Fruit fly (Drosophila melanogaster) whole organism, embryonic: ENCODE measurements around the gene CG6569.

ENCODE experiments used
- Aef1 ChIP-seq: fragments of 200-800 bp; sonication (Bioruptor generic); IDR thresholded peaks from 3 replicates; pipeline ENCODE4 v1.3.6; 2022; ENCODE audit warnings: missing biosample characterization, missing genetic modification characterization
- CG10267 ChIP-seq: fragments of 200-800 bp; sonication (Bioruptor generic); optimal IDR thresholded peaks from 2 replicates; lab custom pipeline; 2018; ENCODE audit warnings: missing biosample characterization, mild to moderate bottlenecking, missing genetic modification characterization, moderate library complexity
- CG10462 ChIP-seq: fragments of 200-800 bp; sonication (Bioruptor generic); optimal IDR thresholded peaks from 2 replicates; lab custom pipeline; 2016; ENCODE audit warnings: missing biosample characterization, missing genetic modification characterization
- CG10959 ChIP-seq: fragments of 200-800 bp; sonication (Bioruptor generic); IDR thresholded peaks from 2 replicates; pipeline ENCODE4 v1.3.6; 2022; ENCODE audit warnings: missing biosample characterization, missing genetic modification characterization
- CG11247 ChIP-seq: fragments of 200-800 bp; sonication (Bioruptor generic); IDR thresholded peaks from 2 replicates; pipeline ENCODE4 v1.3.6; 2022; ENCODE audit warnings: missing biosample characterization, missing genetic modification characterization
- CG11398 ChIP-seq: fragments of 200-800 bp; sonication (Bioruptor generic); optimal IDR thresholded peaks from 2 replicates; lab custom pipeline; 2016; ENCODE audit warnings: missing biosample characterization, missing genetic modification characterization
- CG12219 ChIP-seq: fragments of 200-800 bp; sonication (Bioruptor generic); optimal IDR thresholded peaks from 3 replicates; lab custom pipeline; 2018; ENCODE audit warnings: missing biosample characterization, mild to moderate bottlenecking, missing genetic modification characterization
- CG13624 ChIP-seq: fragments of 200-800 bp; sonication (Bioruptor generic); optimal IDR thresholded peaks from 2 replicates; lab custom pipeline; 2016; ENCODE audit warnings: missing biosample characterization, missing genetic modification characterization
- CG13775 ChIP-seq: fragments of 200-800 bp; sonication (Bioruptor generic); optimal IDR thresholded peaks from 3 replicates; lab custom pipeline; 2017; ENCODE audit warnings: missing biosample characterization, mild to moderate bottlenecking, missing genetic modification characterization
- CG15696 ChIP-seq: fragments of 200-800 bp; sonication (Bioruptor generic); optimal IDR thresholded peaks from 2 replicates; lab custom pipeline; 2019; ENCODE audit warnings: missing biosample characterization, mild to moderate bottlenecking, missing genetic modification characterization, moderate library complexity
- CG1603 ChIP-seq: fragments of 200-800 bp; sonication (Bioruptor generic); optimal IDR thresholded peaks from 2 replicates; lab custom pipeline; 2019; ENCODE audit warnings: missing biosample characterization, mild to moderate bottlenecking, missing genetic modification characterization, moderate library complexity
- CG17328 ChIP-seq: fragments of 200-800 bp; sonication (Bioruptor generic); IDR thresholded peaks from 2 replicates; pipeline ENCODE4 v1.3.6; 2022; ENCODE audit warnings: missing biosample characterization, missing genetic modification characterization
- CG17612 ChIP-seq: fragments of 200-800 bp; sonication (Bioruptor generic); IDR thresholded peaks from 2 replicates; pipeline ENCODE4 v1.3.6; 2022; ENCODE audit warnings: missing biosample characterization, missing genetic modification characterization
- CG17912 ChIP-seq: fragments of 200-800 bp; sonication (Bioruptor generic); optimal IDR thresholded peaks from 2 replicates; lab custom pipeline; 2018; ENCODE audit warnings: missing biosample characterization, mild to moderate bottlenecking, missing genetic modification characterization
- CG1792 ChIP-seq: fragments of 200-800 bp; sonication (Bioruptor generic); optimal IDR thresholded peaks from 2 replicates; lab custom pipeline; 2016; ENCODE audit warnings: missing biosample characterization, missing genetic modification characterization
- CG2199 ChIP-seq: fragments of 200-800 bp; sonication (Bioruptor generic); IDR thresholded peaks from 3 replicates; pipeline ENCODE4 v1.3.6; 2022; ENCODE audit warnings: missing biosample characterization, missing genetic modification characterization
- CG30403 ChIP-seq: fragments of 200-800 bp; sonication (Bioruptor generic); optimal IDR thresholded peaks from 3 replicates; lab custom pipeline; 2016; ENCODE audit warnings: missing biosample characterization, missing genetic modification characterization
- CG31365 ChIP-seq: fragments of 200-800 bp; sonication (Bioruptor generic); optimal IDR thresholded peaks from 2 replicates; lab custom pipeline; 2018; ENCODE audit warnings: missing biosample characterization, mild to moderate bottlenecking, missing genetic modification characterization
- CG3847 ChIP-seq: fragments of 200-800 bp; sonication (Bioruptor generic); IDR thresholded peaks from 2 replicates; pipeline ENCODE4 v1.3.6; 2022; ENCODE audit warnings: missing biosample characterization, missing genetic modification characterization
- CG4617 ChIP-seq: fragments of 200-800 bp; sonication (Bioruptor generic); optimal IDR thresholded peaks from 3 replicates; lab custom pipeline; 2016; ENCODE audit warnings: missing biosample characterization, missing genetic modification characterization, borderline replicate concordance
- CG7556 ChIP-seq: fragments of 200-800 bp; sonication (Bioruptor generic); optimal IDR thresholded peaks from 2 replicates; lab custom pipeline; 2017; ENCODE audit warnings: missing biosample characterization, mild to moderate bottlenecking, missing genetic modification characterization
- CG8281 ChIP-seq: fragments of 200-800 bp; sonication (Bioruptor generic); optimal IDR thresholded peaks from 2 replicates; lab custom pipeline; 2018; ENCODE audit warnings: missing biosample characterization, mild to moderate bottlenecking, missing genetic modification characterization, moderate library complexity
- Camta ChIP-seq: fragments of 200-800 bp; sonication (Bioruptor generic); optimal IDR thresholded peaks from 2 replicates; lab custom pipeline; 2016; ENCODE audit warnings: missing biosample characterization, missing genetic modification characterization
- D ChIP-seq, 2 experiments: fragments of 200-800 bp in 1 of 2; fragments of >200 bp in 1 of 2; sonication (Bioruptor generic) in 1 of 2; optimal IDR thresholded peaks; 2 replicates in 1 of 2; 3 replicates in 1 of 2; lab custom pipeline; 2017; ENCODE audit warnings: mild to moderate bottlenecking in 1 of 2, missing biosample characterization in 1 of 2, missing genetic modification characterization in 1 of 2, missing genetic modification reagents in 1 of 2
- Doc2 ChIP-seq: fragments of 200-800 bp; sonication (Bioruptor generic); IDR thresholded peaks from 2 replicates; pipeline ENCODE4 v1.3.6; 2022; ENCODE audit warnings: missing biosample characterization, missing genetic modification characterization
- Hmr ChIP-seq: fragments of 200-800 bp; sonication (Bioruptor generic); optimal IDR thresholded peaks from 3 replicates; lab custom pipeline; 2017; ENCODE audit warnings: mild to moderate bottlenecking, missing biosample characterization, missing genetic modification reagents, missing genetic modification characterization
- Lhr ChIP-seq: fragments of 200-800 bp; sonication (Bioruptor generic); optimal IDR thresholded peaks from 3 replicates; lab custom pipeline; 2017; ENCODE audit warnings: mild to moderate bottlenecking, missing biosample characterization, missing genetic modification reagents, missing genetic modification characterization
- NC2β ChIP-seq: fragments of 200-800 bp; sonication (Bioruptor generic); optimal IDR thresholded peaks from 2 replicates; lab custom pipeline; 2016; ENCODE audit warnings: missing biosample characterization, missing genetic modification characterization
- Sox100B ChIP-seq: fragments of 200-800 bp; sonication (Bioruptor generic); optimal IDR thresholded peaks from 3 replicates; lab custom pipeline; 2018; ENCODE audit warnings: missing biosample characterization, mild to moderate bottlenecking, missing genetic modification characterization
- Sox102F ChIP-seq: fragments of 200-800 bp; sonication (Bioruptor generic); optimal IDR thresholded peaks from 2 replicates; lab custom pipeline; 2018; ENCODE audit warnings: missing biosample characterization, mild to moderate bottlenecking, missing genetic modification characterization, moderate library complexity
- Sry-δ ChIP-seq: fragments of 200-800 bp; sonication (Bioruptor generic); optimal IDR thresholded peaks from 2 replicates; lab custom pipeline; 2016; ENCODE audit warnings: missing biosample characterization, missing genetic modification characterization
- Xbp1 ChIP-seq: fragments of 200-800 bp; sonication (Bioruptor generic); optimal IDR thresholded peaks from 3 replicates; lab custom pipeline; 2016; ENCODE audit warnings: missing biosample characterization, mild to moderate bottlenecking, missing genetic modification characterization
- cg ChIP-seq: fragments of 200-800 bp; sonication (Bioruptor generic); optimal IDR thresholded peaks from 3 replicates; lab custom pipeline; 2019; ENCODE audit warnings: missing biosample characterization, mild to moderate bottlenecking, missing genetic modification characterization, moderate library complexity
- chm ChIP-seq: fragments of 200-800 bp; sonication (Bioruptor generic); IDR thresholded peaks from 2 replicates; pipeline ENCODE4 v1.3.6; 2022; ENCODE audit warnings: missing biosample characterization, missing genetic modification characterization
- chn ChIP-seq: fragments of 200-800 bp; sonication (Bioruptor generic); optimal IDR thresholded peaks from 2 replicates; lab custom pipeline; 2016; ENCODE audit warnings: missing biosample characterization, missing genetic modification characterization
- dysf ChIP-seq: fragments of 200-800 bp; sonication (Bioruptor generic); IDR thresholded peaks from 3 replicates; pipeline ENCODE4 v1.3.6; 2022; ENCODE audit warnings: missing biosample characterization, missing genetic modification characterization
- eve ChIP-seq, 2 experiments: fragments of >200 bp; optimal IDR thresholded peaks; 2 replicates each; lab custom pipeline; 2017; ENCODE audit warnings: missing biosample characterization in 2 of 2, missing genetic modification characterization in 2 of 2
- gro ChIP-seq: fragments of 200-800 bp; sonication (Bioruptor generic); optimal IDR thresholded peaks from 2 replicates; lab custom pipeline; 2016; ENCODE audit warnings: missing biosample characterization, missing genetic modification characterization
- gsb-n ChIP-seq: fragments of 200-800 bp; sonication (Bioruptor generic); optimal IDR thresholded peaks from 3 replicates; lab custom pipeline; 2018; ENCODE audit warnings: missing biosample characterization, mild to moderate bottlenecking, missing genetic modification characterization
- hb ChIP-seq: fragments of 200-800 bp; sonication (Bioruptor generic); IDR thresholded peaks from 3 replicates; pipeline ENCODE4 v1.3.6; 2022; ENCODE audit warnings: missing biosample characterization, missing genetic modification characterization; ENCODE audit not compliant: partially characterized antibody
- her ChIP-seq: fragments of 200-800 bp; sonication (Bioruptor generic); optimal IDR thresholded peaks from 2 replicates; lab custom pipeline; 2016; ENCODE audit warnings: missing biosample characterization, missing genetic modification characterization
- insv ChIP-seq, 2 experiments: fragments of 200-800 bp; sonication (Bioruptor generic); optimal IDR thresholded peaks; 3 replicates each; lab custom pipeline; 2016 to 2018; ENCODE audit warnings: missing biosample characterization in 2 of 2, missing genetic modification characterization in 2 of 2
- kni ChIP-seq: fragments of 200-800 bp; sonication (Bioruptor generic); optimal IDR thresholded peaks from 3 replicates; lab custom pipeline; 2017; ENCODE audit warnings: mild to moderate bottlenecking, missing biosample characterization, missing genetic modification reagents, missing genetic modification characterization
- lbe ChIP-seq: fragments of 200-800 bp; sonication (Bioruptor generic); optimal IDR thresholded peaks from 2 replicates; lab custom pipeline; 2016; ENCODE audit warnings: missing biosample characterization, mild to moderate bottlenecking, missing genetic modification characterization
- lmd ChIP-seq: fragments of 200-800 bp; sonication (Bioruptor generic); IDR thresholded peaks from 2 replicates; pipeline ENCODE4 v1.3.6; 2022; ENCODE audit warnings: missing biosample characterization, missing genetic modification characterization
- pb ChIP-seq: fragments of 200-800 bp; sonication (Bioruptor generic); optimal IDR thresholded peaks from 3 replicates; lab custom pipeline; 2016; ENCODE audit warnings: missing biosample characterization, missing genetic modification characterization
- sens ChIP-seq: fragments of 200-800 bp; sonication (Bioruptor generic); peaks from one replicate; lab custom pipeline; 2016; ENCODE audit warnings: missing biosample characterization, missing genetic modification characterization
- stc ChIP-seq: fragments of 200-800 bp; sonication (Bioruptor generic); IDR thresholded peaks from 2 replicates; pipeline ENCODE4 v1.3.6; 2022; ENCODE audit warnings: missing biosample characterization, missing genetic modification characterization
- twi ChIP-seq: fragments of 200-800 bp; optimal IDR thresholded peaks from 2 replicates; lab custom pipeline; 2019; ENCODE audit warnings: missing biosample characterization, mild to moderate bottlenecking, missing genetic modification characterization, moderate library complexity
- vvl ChIP-seq: fragments of 200-800 bp; sonication (Bioruptor generic); IDR thresholded peaks from 2 replicates; pipeline ENCODE4 v1.3.6; 2022; ENCODE audit warnings: missing biosample characterization, missing genetic modification characterization

Gene CG6569

DNA sequence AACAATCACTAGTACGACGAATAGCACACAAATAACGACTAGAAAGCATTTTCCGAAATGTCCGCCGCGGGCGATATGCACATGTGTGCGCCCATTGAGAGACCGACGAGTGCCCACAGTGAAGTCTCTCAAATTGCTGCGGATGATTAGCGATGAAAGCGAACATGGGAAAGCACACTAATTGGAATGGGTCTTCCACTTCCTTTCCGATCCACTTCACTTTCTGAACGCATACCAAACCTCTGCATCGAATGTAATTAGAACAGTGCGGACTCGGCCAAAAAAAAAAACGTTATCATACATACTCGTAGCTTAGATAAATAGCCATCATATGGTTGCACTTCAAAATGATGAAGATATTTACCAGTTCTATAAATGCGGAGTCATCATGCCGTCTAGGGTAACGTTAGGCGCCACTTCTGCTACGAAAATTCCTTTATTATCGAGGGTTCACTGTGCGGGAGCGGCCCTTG lies 17.7 kb downstream of the CG6569 start (continued):
- TF ChIP-seq CG10462 (GFP tag; lab: Kevin White, UChicago) (peak; percentile 3), vvl (GFP tag; lab: Robert Waterston, UW) (peak; percentile 53; the same call in 1 of the 2 replicates), Camta (GFP tag; lab: Kevin White, UChicago) (peak; percentile 54), CG15696 (tag; lab: Kevin White, UChicago) (peak; percentile 30), CG4617 (no peak), Sox102F (GFP tag; lab: Kevin White, UChicago) (peak; percentile 54), lbe (GFP tag; lab: Kevin White, UChicago) (no peak), Hmr (no peak), CG11247 (GFP tag; lab: Robert Waterston, UW) (no peak), CG1603 (tag; lab: Kevin White, UChicago) (peak; percentile 38), kni (GFP tag; lab: Kevin White, UChicago) (peak; percentile 30), Lhr (GFP tag; lab: Kevin White, UChicago) (peak; percentile 27), Sry-δ (GFP tag; lab: Kevin White, UChicago) (no peak), CG13624 (peak; percentile 15), pb (GFP tag; lab: Kevin White, UChicago) (peak; percentile 61), Aef1 (no peak), Xbp1 (peak; percentile 59), stc (GFP tag; lab: Robert Waterston, UW) (0 out of 2 replicates have a peak, but pooled peaks have one; percentile 45), insv (GFP tag; optimal IDR thresholded peaks at IDR 0.05; lab: Kevin White, UChicago) (peak in 1 of 2 experiments; percentile 7), CG1792 (peak; percentile 13), CG13775 (GFP tag; lab: Kevin White, UChicago) (peak; percentile 35), gro (GFP tag; lab: Kevin White, UChicago) (no peak), dysf (GFP tag; lab: Robert Waterston, UW) (peak; percentile 40; the same call in 1 of the 3 replicates), CG17912 (GFP tag; lab: Kevin White, UChicago) (no peak), CG17612 (GFP tag; lab: Robert Waterston, UW) (no peak), CG7556 (GFP tag; lab: Kevin White, UChicago) (peak; percentile 51), CG2199 (GFP tag; lab: Robert Waterston, UW) (peak; percentile 91; the same call in 2 of the 3 replicates), CG30403 (GFP tag; lab: Kevin White, UChicago) (peak; percentile 7), Sox100B (GFP tag; lab: Kevin White, UChicago) (peak; percentile 22), CG12219 (peak; percentile 18), CG3847 (GFP tag; lab: Robert Waterston, UW) (peak; percentile 32; the same call in 1 of the 2 replicates), eve (GFP tag; optimal IDR thresholded peaks at IDR 0.05; lab: Kevin White, UChicago) (peak in 1 of 2 experiments; percentile 77), CG31365 (tag; lab: Kevin White, UChicago) (no peak), gsb-n (peak; percentile 68), CG10267 (tag; lab: Kevin White, UChicago) (peak; percentile 0), chm (GFP tag; lab: Robert Waterston, UW) (0 out of 2 replicates have a peak, but pooled peaks have one; percentile 24), D (optimal IDR thresholded peaks at IDR 0.05; lab: Kevin White, UChicago) (no peak), D (GFP tag; optimal IDR thresholded peaks at IDR 0.05; lab: Kevin White, UChicago) (peak; percentile 41), CG10959 (0 out of 2 replicates have a peak, but pooled peaks have one; percentile 28), twi (tag; lab: Kevin White, UChicago) (peak; percentile 84), sens (peak; percentile 93), CG17328 (GFP tag; lab: Robert Waterston, UW) (peak; percentile 48), cg (GFP tag; lab: Kevin White, UChicago) (peak; percentile 18), lmd (GFP tag; lab: Robert Waterston, UW) (peak; percentile 67), CG11398 (GFP tag; lab: Kevin White, UChicago) (peak; percentile 40), Doc2 (no peak), her (GFP tag; lab: Kevin White, UChicago) (peak; percentile 2), NC2β (GFP tag; lab: Kevin White, UChicago) (peak; percentile 60), chn (GFP tag; lab: Kevin White, UChicago) (peak; percentile 9), CG8281 (peak; percentile 6), hb (GFP tag; lab: Robert Waterston, UW) (no peak)
